Worm (Caenorhabditis elegans) whole organism, L4/young adult: ENCODE data around the gene czw-1.
"Not testable (repeated sequence)": the region's sequence is repeated elsewhere in the genome, so short reads cannot be mapped to it uniquely, and the experiment has no call there.

Experiments
- W03F9.2 ChIP-seq: fragments of 150-350 bp; optimal IDR thresholded peaks from 2 replicates; lab custom pipeline; 2014; ENCODE audit warnings: missing biosample characterization, missing genetic modification characterization
- dao-5 ChIP-seq: sonication (generic microtip); optimal IDR thresholded peaks from 2 replicates; lab custom pipeline; 2016; ENCODE audit warnings: missing genotype, missing genetic modification characterization, moderate library complexity, missing compliant biosample characterization

DNA sequence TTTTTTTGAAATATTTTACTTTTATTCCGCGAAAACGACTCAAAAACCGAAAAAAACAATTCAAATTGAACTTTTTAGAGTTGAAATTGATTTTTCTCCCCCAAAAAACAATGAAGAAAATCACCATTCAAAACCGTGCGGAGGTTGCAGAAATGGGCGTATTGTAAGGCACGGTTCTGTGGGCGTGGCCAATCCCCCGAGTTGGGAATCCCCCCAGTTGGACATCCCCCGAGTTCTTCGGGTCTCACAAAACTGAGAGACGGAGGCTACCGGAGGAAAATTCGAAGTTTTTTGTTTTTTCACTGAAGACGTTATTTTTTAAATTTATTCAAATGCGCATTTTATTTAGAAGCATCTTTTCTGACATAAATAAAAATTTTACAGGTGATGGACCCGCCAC is 1.7 kb upstream of the czw-1 start, which contains the start of gene mcm-3AP:
- TF ChIP-seq dao-5 (tag; lab: Kevin White, UChicago); W03F9.2: not testable (repeated sequence)
